Worm (Caenorhabditis elegans): Measurements from ENCODE around the gene elt-7.

elt-7 gene

ce11 chrV:4754123-4754522 is 16.3 kb upstream of the elt-7 start, which contains the start of gene hil-4 (continued):
- TF ChIP-seq F57A8.1 (GFP tag; optimal IDR thresholded peaks at IDR 0.05) (no peak), nfyb-1 (GFP tag; IDR thresholded peaks at IDR 0.05) (no peak), B0336.3 (GFP tag; IDR thresholded peaks at IDR 0.05) (no peak), tlf-1 (GFP tag; optimal IDR thresholded peaks at IDR 0.05) (no peak), tbx-9 (tag; optimal IDR thresholded peaks at IDR 0.05; ENCODE audit: borderline replicate concordance) (no peak), F52B5.7 (tag; optimal IDR thresholded peaks at IDR 0.05) (no peak), Y79H2A.3 (GFP tag; conservative IDR thresholded peaks at IDR 0.05) (peak; percentile 51; the same call in 1 of the 2 replicates), dpl-1 (GFP tag; optimal IDR thresholded peaks at IDR 0.05) (peak; percentile 75), zim-3 (tag; optimal IDR thresholded peaks at IDR 0.05) (no peak), hlh-26 (GFP tag; conservative IDR thresholded peaks at IDR 0.05) (no peak), snpc-1.1 (tag; optimal IDR thresholded peaks at IDR 0.05; ENCODE audit: insufficient read depth) (no peak), B0035.1 (tag; optimal IDR thresholded peaks at IDR 0.05) (no peak), egl-18 (GFP tag; IDR thresholded peaks at IDR 0.05) (no peak), F39B2.1 (GFP tag; IDR thresholded peaks at IDR 0.05) (peak; percentile 99), akir-1 (GFP tag; optimal IDR thresholded peaks at IDR 0.05) (no peak), aptf-2 (GFP tag; conservative IDR thresholded peaks at IDR 0.05) (0 out of 2 replicates have a peak, but pooled peaks have one; percentile 46), sptf-2 (GFP tag; optimal IDR thresholded peaks at IDR 0.05) (no peak), ztf-18 (tag; optimal IDR thresholded peaks at IDR 0.05) (no peak), ccch-3 (GFP tag; optimal IDR thresholded peaks at IDR 0.05) (no peak), attf-6 (GFP tag; IDR thresholded peaks at IDR 0.05) (peak; percentile 32; the same call in 1 of the 2 replicates), repo-1 (tag; optimal IDR thresholded peaks at IDR 0.05) (no peak), egrh-3 (GFP tag; IDR thresholded peaks at IDR 0.05) (0 out of 2 replicates have a peak, but pooled peaks have one; percentile 17), K11D2.4 (GFP tag; IDR thresholded peaks at IDR 0.05) (no peak), lsl-1 (GFP tag; optimal IDR thresholded peaks at IDR 0.05) (peak; percentile 74), pha-4 (tag; optimal IDR thresholded peaks at IDR 0.05) (no peak), egl-44 (GFP tag; IDR thresholded peaks at IDR 0.05) (no peak), Y53F4B.3 (GFP tag; IDR thresholded peaks at IDR 0.05) (no peak), nfya-1 (tag; optimal IDR thresholded peaks at IDR 0.05; ENCODE audit: borderline replicate concordance, insufficient read depth) (no peak), snpc-3.4 (tag; optimal IDR thresholded peaks at IDR 0.05) (no peak)

ce11 chrV:4754684-4755211 is 15.7 kb upstream of the elt-7 start:
- no peak for TF ChIP-seq ztf-3 (GFP tag; optimal IDR thresholded peaks at IDR 0.05)
- no peak for TF ChIP-seq snpc-4 (GFP tag; optimal IDR thresholded peaks at IDR 0.05)
- TF ChIP-seq snpc-4 (tag; optimal IDR thresholded peaks at IDR 0.05), result no peak
- TF ChIP-seq hmg-20 (GFP tag; IDR thresholded peaks at IDR 0.05), result no peak
- TF ChIP-seq C17E4.6 (GFP tag; IDR thresholded peaks at IDR 0.05), result 0 out of 2 replicates have a peak, but pooled peaks have one; percentile 13
- no peak for TF ChIP-seq hlh-12 (tag; optimal IDR thresholded peaks at IDR 0.05)
- no peak for TF ChIP-seq lsy-27 (tag; optimal IDR thresholded peaks at IDR 0.05; ENCODE audit: borderline replicate concordance, insufficient read depth)
- TF ChIP-seq F49E8.2 (tag; optimal IDR thresholded peaks at IDR 0.05; ENCODE audit: insufficient read depth), result no peak
- no peak for TF ChIP-seq unc-62 (GFP tag; optimal IDR thresholded peaks at IDR 0.05)
- no peak for TF ChIP-seq mel-28 (tag; optimal IDR thresholded peaks at IDR 0.05; ENCODE audit: borderline replicate concordance)
- TF ChIP-seq ekl-4 (GFP tag; IDR thresholded peaks at IDR 0.05), result no peak
- TF ChIP-seq attf-3 (GFP tag; conservative IDR thresholded peaks at IDR 0.05), result no peak
- TF ChIP-seq rcor-1 (GFP tag; IDR thresholded peaks at IDR 0.05), result no peak
- no peak for TF ChIP-seq dox-1 (GFP tag; IDR thresholded peaks at IDR 0.05)
- no peak for TF ChIP-seq lin-26 (GFP tag; IDR thresholded peaks at IDR 0.05)
- TF ChIP-seq nhr-120 (GFP tag; IDR thresholded peaks at IDR 0.05), result no peak
- TF ChIP-seq xnd-1 (tag; optimal IDR thresholded peaks at IDR 0.05), result no peak
- no peak for TF ChIP-seq ztf-28 (GFP tag; IDR thresholded peaks at IDR 0.05)
- no peak for TF ChIP-seq chd-7 (tag; optimal IDR thresholded peaks at IDR 0.05)
- no peak for TF ChIP-seq akir-1 (GFP tag; optimal IDR thresholded peaks at IDR 0.05)
- TF ChIP-seq mxl-1 (tag; optimal IDR thresholded peaks at IDR 0.05), result no peak
